Fruit fly (Drosophila melanogaster) whole organism, prepupa: ENCODE data around the gene mxt.

Source experiments
- Blimp-1 ChIP-seq: fragments of 200-800 bp; sonication (Bioruptor generic); optimal IDR thresholded peaks from 3 replicates; lab custom pipeline; 2017; ENCODE audit warnings: missing biosample characterization, missing genetic modification characterization, mild to moderate bottlenecking, moderate library complexity, missing genetic modification reagents
- CG10631 ChIP-seq: fragments of 200-800 bp; sonication (Bioruptor generic); optimal IDR thresholded peaks from 2 replicates; lab custom pipeline; 2016; ENCODE audit warnings: missing biosample characterization, missing genetic modification characterization
- CG10669 ChIP-seq: fragments of 200-800 bp; sonication (Bioruptor generic); optimal IDR thresholded peaks from 3 replicates; lab custom pipeline; 2018; ENCODE audit warnings: missing biosample characterization, mild to moderate bottlenecking, missing genetic modification characterization, moderate library complexity
- CG11762 ChIP-seq: fragments of 200-800 bp; sonication (Bioruptor generic); optimal IDR thresholded peaks from 3 replicates; lab custom pipeline; 2016; ENCODE audit warnings: missing biosample characterization, missing genetic modification characterization; ENCODE audit not compliant: insufficient read depth
- CG15336 ChIP-seq: fragments of 200-800 bp; sonication (Bioruptor generic); IDR thresholded peaks from 2 replicates; pipeline ENCODE4 v1.3.6; 2022; ENCODE audit warnings: missing biosample characterization, missing genetic modification characterization
- CG16779 ChIP-seq: fragments of 200-800 bp; sonication (Bioruptor generic); optimal IDR thresholded peaks from 3 replicates; lab custom pipeline; 2017; ENCODE audit warnings: missing biosample characterization, mild to moderate bottlenecking, missing genetic modification characterization
- CG3032 ChIP-seq: fragments of 200-800 bp; optimal IDR thresholded peaks from 2 replicates; lab custom pipeline; 2019; ENCODE audit warnings: missing biosample characterization, mild to moderate bottlenecking, missing genetic modification characterization, moderate library complexity
- CG32006 ChIP-seq: fragments of 200-800 bp; sonication (Bioruptor generic); optimal IDR thresholded peaks from 3 replicates; lab custom pipeline; 2017; ENCODE audit warnings: missing biosample characterization, mild to moderate bottlenecking, missing genetic modification characterization
- CG34406 ChIP-seq: fragments of 200-800 bp; sonication (Bioruptor generic); optimal IDR thresholded peaks from 3 replicates; lab custom pipeline; 2016; ENCODE audit warnings: missing biosample characterization, missing genetic modification characterization
- CG3919 ChIP-seq: fragments of 200-800 bp; sonication (Bioruptor generic); optimal IDR thresholded peaks from 3 replicates; lab custom pipeline; 2016; ENCODE audit warnings: missing biosample characterization, missing genetic modification characterization
- CG6163 ChIP-seq: fragments of 200-800 bp; sonication (Bioruptor generic); IDR thresholded peaks from 3 replicates; pipeline ENCODE4 v1.3.6; 2022; ENCODE audit warnings: missing biosample characterization, missing genetic modification characterization
- CG6276 ChIP-seq: fragments of 200-800 bp; sonication (Bioruptor generic); optimal IDR thresholded peaks from 2 replicates; lab custom pipeline; 2017; ENCODE audit warnings: missing biosample characterization, mild to moderate bottlenecking, missing genetic modification characterization
- CG6808 ChIP-seq: fragments of 200-800 bp; sonication (Bioruptor generic); optimal IDR thresholded peaks from 3 replicates; lab custom pipeline; 2017; ENCODE audit warnings: missing biosample characterization, missing genetic modification characterization, mild to moderate bottlenecking, moderate library complexity, missing genetic modification reagents
- CG8119 ChIP-seq: fragments of 200-800 bp; sonication (Bioruptor generic); IDR thresholded peaks from 3 replicates; pipeline ENCODE4 v1.3.6; 2022; ENCODE audit warnings: missing biosample characterization, missing genetic modification characterization
- CG8319 ChIP-seq: fragments of 200-800 bp; sonication (Bioruptor generic); optimal IDR thresholded peaks from 3 replicates; lab custom pipeline; 2016; ENCODE audit warnings: missing biosample characterization, missing genetic modification characterization
- CG9139 ChIP-seq: fragments of 200-800 bp; sonication (Bioruptor generic); optimal IDR thresholded peaks from 3 replicates; lab custom pipeline; 2017; ENCODE audit warnings: missing biosample characterization, mild to moderate bottlenecking, missing genetic modification characterization
- Eip78C ChIP-seq: fragments of 200-800 bp; sonication (Bioruptor generic); peaks from one replicate; lab custom pipeline; 2016; ENCODE audit warnings: missing biosample characterization, missing genetic modification characterization
- Ets21C ChIP-seq: fragments of 200-800 bp; sonication (Bioruptor generic); optimal IDR thresholded peaks from 3 replicates; lab custom pipeline; 2016; ENCODE audit warnings: missing biosample characterization, missing genetic modification characterization
- Ets96B ChIP-seq: fragments of 200-800 bp; optimal IDR thresholded peaks from 2 replicates; lab custom pipeline; 2019; ENCODE audit warnings: missing biosample characterization, mild to moderate bottlenecking, missing genetic modification characterization, moderate library complexity
- Gug ChIP-seq: fragments of 200-800 bp; sonication (Bioruptor generic); IDR thresholded peaks from 2 replicates; pipeline ENCODE4 v1.3.6; 2022; ENCODE audit warnings: missing biosample characterization, missing genetic modification characterization
- Hr38 ChIP-seq: sonication (Bioruptor generic); optimal IDR thresholded peaks from 2 replicates; lab custom pipeline; 2016; ENCODE audit warnings: missing biosample characterization, missing genetic modification characterization
- Hr39 ChIP-seq: fragments of 200-800 bp; sonication (Bioruptor generic); optimal IDR thresholded peaks from 2 replicates; lab custom pipeline; 2016; ENCODE audit warnings: missing biosample characterization, missing genetic modification characterization
- Hr4 ChIP-seq: fragments of 200-800 bp; sonication (Bioruptor generic); optimal IDR thresholded peaks from 3 replicates; lab custom pipeline; 2016; ENCODE audit warnings: missing biosample characterization, missing genetic modification characterization
- Lpt ChIP-seq: fragments of 200-800 bp; sonication (Bioruptor generic); optimal IDR thresholded peaks from 3 replicates; lab custom pipeline; 2016; ENCODE audit warnings: missing biosample characterization, missing genetic modification characterization
- OdsH ChIP-seq: fragments of 200-800 bp; sonication (Bioruptor generic); optimal IDR thresholded peaks from 3 replicates; lab custom pipeline; 2016; ENCODE audit warnings: missing biosample characterization, missing genetic modification characterization
- Sox102F ChIP-seq: fragments of 200-800 bp; sonication (Bioruptor generic); optimal IDR thresholded peaks from 2 replicates; lab custom pipeline; 2016; ENCODE audit warnings: missing biosample characterization, mild to moderate bottlenecking, missing genetic modification characterization
- Sox14 ChIP-seq: fragments of 200-800 bp; sonication (Bioruptor generic); optimal IDR thresholded peaks from 3 replicates; lab custom pipeline; 2016; ENCODE audit warnings: missing biosample characterization, missing genetic modification characterization
- acj6 ChIP-seq: fragments of 200-800 bp; sonication (Bioruptor generic); optimal IDR thresholded peaks from 3 replicates; lab custom pipeline; 2016; ENCODE audit warnings: missing biosample characterization, missing genetic modification characterization
- eg ChIP-seq: fragments of 200-800 bp; sonication (Bioruptor generic); IDR thresholded peaks from 3 replicates; pipeline ENCODE4 v1.3.6; 2022; ENCODE audit warnings: missing biosample characterization, missing genetic modification characterization
- esn ChIP-seq: fragments of 200-800 bp; sonication (Bioruptor generic); optimal IDR thresholded peaks from 2 replicates; lab custom pipeline; 2016; ENCODE audit warnings: missing biosample characterization, mild to moderate bottlenecking, missing genetic modification characterization, moderate library complexity
- fd59A ChIP-seq: fragments of 200-800 bp; sonication (Bioruptor generic); optimal IDR thresholded peaks from 2 replicates; lab custom pipeline; 2017; ENCODE audit warnings: missing biosample characterization, mild to moderate bottlenecking, missing genetic modification characterization, missing genetic modification reagents
- fd85E ChIP-seq: fragments of 200-800 bp; sonication (Bioruptor generic); optimal IDR thresholded peaks from 3 replicates; lab custom pipeline; 2016; ENCODE audit warnings: missing biosample characterization, missing genetic modification characterization
- lz ChIP-seq: fragments of 200-800 bp; sonication (Bioruptor generic); optimal IDR thresholded peaks from 3 replicates; lab custom pipeline; 2016; ENCODE audit warnings: missing biosample characterization, missing genetic modification characterization
- net ChIP-seq: fragments of 200-800 bp; sonication (Bioruptor generic); optimal IDR thresholded peaks from 3 replicates; lab custom pipeline; 2016; ENCODE audit warnings: missing biosample characterization, missing genetic modification characterization
- salr ChIP-seq, 2 experiments: fragments of 200-800 bp; sonication (Bioruptor generic); optimal IDR thresholded peaks; 3 replicates each; lab custom pipeline; 2016 to 2018; ENCODE audit warnings: missing biosample characterization in 2 of 2, missing genetic modification characterization in 2 of 2, mild to moderate bottlenecking in 1 of 2
- spab ChIP-seq: fragments of 200-800 bp; sonication (Bioruptor generic); optimal IDR thresholded peaks from 2 replicates; lab custom pipeline; 2017; ENCODE audit warnings: missing biosample characterization, mild to moderate bottlenecking, missing genetic modification characterization, missing genetic modification reagents
- svp ChIP-seq: fragments of 200-800 bp; sonication (Bioruptor generic); peaks from one replicate; lab custom pipeline; 2016; ENCODE audit warnings: missing biosample characterization, missing genetic modification characterization
- topi ChIP-seq: fragments of 200-800 bp; sonication (Bioruptor generic); optimal IDR thresholded peaks from 3 replicates; lab custom pipeline; 2016; ENCODE audit warnings: missing biosample characterization, missing genetic modification characterization
- vri ChIP-seq: fragments of 200-800 bp; sonication (Bioruptor generic); optimal IDR thresholded peaks from 3 replicates; lab custom pipeline; 2016; ENCODE audit warnings: missing biosample characterization, mild to moderate bottlenecking, missing genetic modification characterization

mxt gene

dm6 chr2L:4886132-4886531, 39.0 kb upstream of the mxt start (continued):
- TF ChIP-seq Hr38 (GFP tag; lab: Kevin White, UChicago) (no peak), Ets21C (no peak), eg (GFP tag; lab: Robert Waterston, UW) (peak; percentile 53; the same call in 2 of the 3 replicates), net (GFP tag; lab: Kevin White, UChicago) (peak; percentile 3), spab (peak; percentile 35), Hr4 (peak; percentile 54), CG10669 (GFP tag; lab: Kevin White, UChicago) (peak; percentile 23), topi (no peak)
- TF ChIP-seq, all 60 proteins: peak for 25

DNA sequence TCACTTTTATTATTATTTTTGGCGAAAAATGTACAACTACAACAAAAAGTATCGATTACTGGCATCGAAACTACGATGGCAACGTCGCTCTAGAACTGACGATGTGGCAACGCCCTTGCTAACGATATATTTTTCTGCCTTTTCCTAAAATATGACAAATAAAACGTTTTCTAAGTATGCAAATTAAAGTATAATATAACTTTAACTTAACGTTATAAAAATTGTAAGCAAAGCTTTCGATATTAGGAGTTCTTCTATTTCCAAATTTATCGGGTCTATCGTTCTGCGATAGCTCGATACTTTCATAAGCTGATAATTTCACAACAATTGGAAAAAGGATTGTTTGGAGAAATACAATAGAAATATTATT, 35.9 kb upstream of the mxt start, which contains the start of the genes Cf2 and CG3008:
Gene Cf2 (minus strand): TSS at position 85 of the 370 bp plus-strand sequence.
Gene CG3008 (plus strand): TSS at position 276 of the 370 bp plus-strand sequence.
- TF ChIP-seq CG3032 (tag; lab: Kevin White, UChicago) (peak; percentile 7), Eip78C (peak; percentile 73), Ets96B (tag; lab: Kevin White, UChicago) (no peak), Sox14 (GFP tag; lab: Kevin White, UChicago) (peak; percentile 60), CG3919 (GFP tag; lab: Kevin White, UChicago) (no peak), CG6808 (GFP tag; lab: Kevin White, UChicago) (no peak), vri (GFP tag; lab: Kevin White, UChicago) (peak; percentile 8), CG16779 (tag; lab: Kevin White, UChicago) (no peak), lz (GFP tag; lab: Kevin White, UChicago) (peak; percentile 22), fd59A (GFP tag; lab: Kevin White, UChicago) (no peak), Hr38 (GFP tag; lab: Kevin White, UChicago) (no peak), Hr4 (peak; percentile 8), esn (peak; percentile 44)

DNA sequence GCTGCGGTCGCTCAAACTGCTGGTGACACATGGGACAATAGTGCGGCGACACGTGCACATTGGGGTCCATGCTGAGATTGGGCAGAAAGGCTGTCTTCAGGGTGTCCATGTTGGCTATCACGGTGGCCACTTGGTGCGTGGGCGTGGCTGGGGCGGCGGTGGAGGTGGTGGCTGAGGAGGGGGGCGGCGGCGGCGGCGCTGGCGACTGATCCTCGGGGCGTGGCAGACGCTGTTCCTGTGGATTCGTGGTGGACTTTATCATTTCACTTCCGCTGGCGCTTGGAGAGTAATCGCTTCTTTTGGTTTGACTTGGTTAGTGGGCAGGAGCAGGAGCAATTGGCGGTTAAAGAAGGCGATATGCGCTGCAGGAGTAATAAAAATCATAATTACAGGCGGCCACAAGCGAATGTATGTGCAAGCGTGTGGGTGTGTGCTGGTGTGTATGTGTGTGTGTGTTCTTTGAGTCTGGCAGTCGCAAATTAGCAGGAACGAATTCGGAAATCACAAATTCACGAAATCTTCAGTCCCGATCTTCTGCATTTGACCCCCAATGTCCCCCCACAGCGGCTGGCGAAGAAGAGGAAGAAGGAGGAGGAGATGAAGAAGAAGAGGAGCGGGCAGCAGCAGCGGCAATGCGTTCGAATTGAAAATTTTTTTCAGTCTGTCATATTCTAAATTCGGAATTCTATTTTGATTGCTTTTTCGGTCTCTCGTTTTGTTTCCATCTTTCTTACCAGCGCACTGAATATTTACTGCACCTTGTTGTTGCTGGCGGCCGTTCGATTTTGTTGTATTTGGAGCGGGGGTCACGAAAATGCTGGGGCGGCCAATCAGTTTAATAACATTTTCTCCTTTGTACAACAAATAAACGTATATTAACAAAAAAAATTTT, 35.3 kb upstream of the mxt start:
- TF ChIP-seq Eip78C: no peak
- 0 out of 3 replicates have a peak, but pooled peaks have one; percentile 25 for TF ChIP-seq eg (GFP tag; lab: Robert Waterston, UW)
- 0 out of 3 replicates have a peak, but pooled peaks have one; percentile 29 for TF ChIP-seq CG6163 (GFP tag; lab: Robert Waterston, UW)
- TF ChIP-seq Gug: no peak
- TF ChIP-seq salr (GFP tag; optimal IDR thresholded peaks at IDR 0.05; lab: Kevin White, UChicago): peak in 1 of 2 experiments; percentile 26
- TF ChIP-seq svp: peak; percentile 94
- no peak for TF ChIP-seq Blimp-1

dm6 chr2L:4868383-4868782, 21.3 kb upstream of the mxt start:
- TF ChIP-seq CG16779 (tag; lab: Kevin White, UChicago): no peak
- no peak for TF ChIP-seq spab
- TF ChIP-seq CG32006 (GFP tag; lab: Kevin White, UChicago): no peak
- TF ChIP-seq fd85E (GFP tag; lab: Kevin White, UChicago): no peak
- no peak for TF ChIP-seq CG11762 (GFP tag; lab: Kevin White, UChicago)
- TF ChIP-seq net (GFP tag; lab: Kevin White, UChicago): no peak
- TF ChIP-seq CG8319 (GFP tag; lab: Kevin White, UChicago): no peak
- no peak for TF ChIP-seq CG10631 (GFP tag; lab: Kevin White, UChicago)
- no peak for TF ChIP-seq Ets21C
- no peak for TF ChIP-seq Hr38 (GFP tag; lab: Kevin White, UChicago)
- TF ChIP-seq Lpt (GFP tag; lab: Kevin White, UChicago): no peak
- no peak for TF ChIP-seq CG9139 (GFP tag; lab: Kevin White, UChicago)

dm6 chr2L:4865400-4865799, 18.3 kb upstream of the mxt start:
- no peak for TF ChIP-seq Sox102F (GFP tag; lab: Kevin White, UChicago)
- TF ChIP-seq Hr39: no peak
- TF ChIP-seq Ets96B (tag; lab: Kevin White, UChicago): no peak
- TF ChIP-seq acj6 (GFP tag; lab: Kevin White, UChicago): no peak
- TF ChIP-seq CG11762 (GFP tag; lab: Kevin White, UChicago): no peak
- no peak for TF ChIP-seq CG32006 (GFP tag; lab: Kevin White, UChicago)
- TF ChIP-seq CG9139 (GFP tag; lab: Kevin White, UChicago): no peak
- no peak for TF ChIP-seq CG8119 (GFP tag; lab: Robert Waterston, UW)
- TF ChIP-seq CG16779 (tag; lab: Kevin White, UChicago): no peak
- no peak for TF ChIP-seq CG6276 (GFP tag; lab: Kevin White, UChicago)
- TF ChIP-seq OdsH (GFP tag; lab: Kevin White, UChicago): no peak
- no peak for TF ChIP-seq CG15336 (GFP tag; lab: Robert Waterston, UW)
- TF ChIP-seq CG34406 (GFP tag; lab: Kevin White, UChicago): no peak
- TF ChIP-seq Sox14 (GFP tag; lab: Kevin White, UChicago): no peak
- no peak for TF ChIP-seq CG10669 (GFP tag; lab: Kevin White, UChicago)
- no peak for TF ChIP-seq Gug
- no peak for TF ChIP-seq CG3032 (tag; lab: Kevin White, UChicago)
